Fruit fly (Drosophila melanogaster) whole organism, wandering third instar larva: ENCODE measurements around the gene AlaRS.

Experiments used
- Abd-B ChIP-seq: fragments of >200 bp; optimal IDR thresholded peaks from 2 replicates; lab custom pipeline; 2017; ENCODE audit warnings: missing biosample characterization, missing genetic modification characterization
- CG32264 ChIP-seq: fragments of 200-800 bp; sonication (Bioruptor generic); optimal IDR thresholded peaks from 2 replicates; lab custom pipeline; 2016; ENCODE audit warnings: missing biosample characterization, missing genetic modification characterization
- CG9705 ChIP-seq: fragments of 200-800 bp; sonication (Bioruptor generic); optimal IDR thresholded peaks from 2 replicates; lab custom pipeline; 2018; ENCODE audit warnings: missing biosample characterization, mild to moderate bottlenecking, missing genetic modification characterization
- CrebA ChIP-seq: fragments of 200-800 bp; sonication (Bioruptor generic); optimal IDR thresholded peaks from 2 replicates; lab custom pipeline; 2016; ENCODE audit warnings: missing biosample characterization, mild to moderate bottlenecking, missing genetic modification characterization, borderline replicate concordance
- Dfd ChIP-seq: fragments of >200 bp; optimal IDR thresholded peaks from 2 replicates; lab custom pipeline; 2017; ENCODE audit warnings: missing biosample characterization, missing genetic modification characterization
- Dif ChIP-seq: fragments of 200-275, 200-300 bp; sonication (Bioruptor generic); optimal IDR thresholded peaks from 2 replicates; lab custom pipeline; 2018; ENCODE audit warnings: missing biosample characterization, missing genetic modification characterization; ENCODE audit not compliant: partially characterized antibody
- GATAd ChIP-seq: sonication (Bioruptor generic); optimal IDR thresholded peaks from 2 replicates; lab custom pipeline; 2016; ENCODE audit warnings: missing biosample characterization, missing genetic modification characterization
- HLH106 ChIP-seq: fragments of 200-800 bp; optimal IDR thresholded peaks from 3 replicates; lab custom pipeline; 2019; ENCODE audit warnings: missing biosample characterization, mild to moderate bottlenecking, missing genetic modification characterization, moderate library complexity
- Hnf4 ChIP-seq: fragments of 200-800 bp; sonication (Bioruptor generic); optimal IDR thresholded peaks from 2 replicates; lab custom pipeline; 2016; ENCODE audit warnings: missing biosample characterization, mild to moderate bottlenecking, missing genetic modification characterization
- Hr78 ChIP-seq: fragments of >200 bp; optimal IDR thresholded peaks from 2 replicates; lab custom pipeline; 2017; ENCODE audit warnings: missing biosample characterization, missing genetic modification characterization
- Hr83 ChIP-seq: fragments of 200-300 bp; sonication (Bioruptor generic); optimal IDR thresholded peaks from 2 replicates; lab custom pipeline; 2016; ENCODE audit warnings: missing biosample characterization, mild to moderate bottlenecking, missing genetic modification characterization, moderate library complexity; ENCODE audit not compliant: poor library complexity, severe bottlenecking
- Jra ChIP-seq: sonication (Bioruptor generic); optimal IDR thresholded peaks from 2 replicates; lab custom pipeline; 2016; ENCODE audit warnings: missing biosample characterization, missing genetic modification characterization
- Mio ChIP-seq: sonication (Bioruptor generic); optimal IDR thresholded peaks from 2 replicates; lab custom pipeline; 2016; ENCODE audit warnings: missing biosample characterization, missing genetic modification characterization
- Myc ChIP-seq: fragments of >200 bp; optimal IDR thresholded peaks from 2 replicates; lab custom pipeline; 2017
- N ChIP-seq: fragments of >200 bp; optimal IDR thresholded peaks from 2 replicates; lab custom pipeline; 2018; ENCODE audit warnings: missing biosample characterization, missing external identifiers, missing genetic modification characterization
- OdsH ChIP-seq: fragments of 200-800 bp; sonication (Bioruptor generic); optimal IDR thresholded peaks from 2 replicates; lab custom pipeline; 2016; ENCODE audit warnings: missing biosample characterization, mild to moderate bottlenecking, missing genetic modification characterization
- Rel ChIP-seq, 2 experiments: fragments of 200-800 bp; sonication (Bioruptor generic) in 1 of 2; optimal IDR thresholded peaks; 2 replicates in 1 of 2; 3 replicates in 1 of 2; lab custom pipeline; 2016 to 2019; ENCODE audit warnings: mild to moderate bottlenecking in 2 of 2, missing biosample characterization in 2 of 2, missing genetic modification characterization in 2 of 2, moderate library complexity in 1 of 2
- Sp1 ChIP-seq: fragments of 200-800 bp; sonication (Bioruptor generic); optimal IDR thresholded peaks from 3 replicates; lab custom pipeline; 2019; ENCODE audit warnings: missing biosample characterization, mild to moderate bottlenecking, missing genetic modification characterization, moderate library complexity
- Vsx2 ChIP-seq: fragments of 200-300, 225-300 bp; sonication (Bioruptor generic); optimal IDR thresholded peaks from 2 replicates; lab custom pipeline; 2018; ENCODE audit warnings: missing biosample characterization, missing genetic modification characterization; ENCODE audit not compliant: partially characterized antibody
- br ChIP-seq: fragments of 200-800 bp; sonication (Bioruptor generic); optimal IDR thresholded peaks from 2 replicates; lab custom pipeline; 2016; ENCODE audit warnings: missing biosample characterization, missing genetic modification characterization
- brk ChIP-seq: fragments of 200-800 bp; sonication (Bioruptor generic); optimal IDR thresholded peaks from 2 replicates; lab custom pipeline; 2016; ENCODE audit warnings: missing biosample characterization, mild to moderate bottlenecking, missing genetic modification characterization
- dl ChIP-seq, 2 experiments: fragments of 175-275, 200-275 bp in 1 of 2; fragments of 200-275 bp in 1 of 2; sonication (Bioruptor generic); optimal IDR thresholded peaks; lab custom pipeline; 2018; ENCODE audit warnings: mild to moderate bottlenecking in 2 of 2, missing biosample characterization in 2 of 2, missing genetic modification characterization in 2 of 2, moderate library complexity in 2 of 2; ENCODE audit not compliant: partially characterized antibody in 2 of 2, insufficient read depth in 1 of 2
- dmrt93B ChIP-seq: fragments of 200-800 bp; sonication (Bioruptor generic); optimal IDR thresholded peaks from 2 replicates; lab custom pipeline; 2018; ENCODE audit warnings: missing biosample characterization, mild to moderate bottlenecking, missing genetic modification characterization
- dsf ChIP-seq: sonication (Bioruptor generic); optimal IDR thresholded peaks from 2 replicates; lab custom pipeline; 2016; ENCODE audit warnings: missing biosample characterization, missing genetic modification characterization, borderline replicate concordance
- ey ChIP-seq: fragments of 200-800 bp; sonication (Bioruptor generic); optimal IDR thresholded peaks from 2 replicates; lab custom pipeline; 2016; ENCODE audit warnings: missing biosample characterization, missing genetic modification characterization
- foxo ChIP-seq, 2 experiments: fragments of 200-800 bp; sonication (Bioruptor generic); optimal IDR thresholded peaks; 2 replicates in 1 of 2; 3 replicates in 1 of 2; lab custom pipeline; 2016 to 2017; ENCODE audit warnings: missing biosample characterization in 2 of 2, missing genetic modification characterization in 2 of 2
- fru ChIP-seq: fragments of 200-800 bp; sonication (Bioruptor generic); optimal IDR thresholded peaks from 3 replicates; lab custom pipeline; 2016; ENCODE audit warnings: missing biosample characterization, mild to moderate bottlenecking, missing genetic modification characterization
- h ChIP-seq: fragments of 200-800 bp; sonication (Bioruptor generic); optimal IDR thresholded peaks from 3 replicates; lab custom pipeline; 2016; ENCODE audit warnings: missing biosample characterization, mild to moderate bottlenecking, missing genetic modification characterization
- jim ChIP-seq: fragments of 175-275, 200-325 bp; sonication (Bioruptor generic); optimal IDR thresholded peaks from 2 replicates; lab custom pipeline; 2016; ENCODE audit warnings: missing biosample characterization, mild to moderate bottlenecking, missing genetic modification characterization
- lola ChIP-seq: fragments of >200 bp; optimal IDR thresholded peaks from 2 replicates; lab custom pipeline; 2017; ENCODE audit warnings: missing biosample characterization, missing genetic modification characterization
- pan ChIP-seq: fragments of >200 bp; optimal IDR thresholded peaks from 2 replicates; lab custom pipeline; 2017
- psq ChIP-seq: fragments of 200-800 bp; sonication (Bioruptor generic); optimal IDR thresholded peaks from 3 replicates; lab custom pipeline; 2017; ENCODE audit warnings: missing biosample characterization, mild to moderate bottlenecking, missing genetic modification characterization, moderate library complexity
- rgr ChIP-seq: fragments of 200-800 bp; sonication (Bioruptor generic); optimal IDR thresholded peaks from 3 replicates; lab custom pipeline; 2016; ENCODE audit warnings: missing biosample characterization, mild to moderate bottlenecking, missing genetic modification characterization
- sage ChIP-seq: fragments of 200-800 bp; sonication (Bioruptor generic); optimal IDR thresholded peaks from 2 replicates; lab custom pipeline; 2016; ENCODE audit warnings: missing biosample characterization, mild to moderate bottlenecking, missing genetic modification characterization
- sv ChIP-seq: fragments of 200-800 bp; sonication (Bioruptor generic); optimal IDR thresholded peaks from 3 replicates; lab custom pipeline; 2016; ENCODE audit warnings: missing biosample characterization, missing genetic modification characterization
- tai ChIP-seq: sonication (Bioruptor generic); optimal IDR thresholded peaks from 2 replicates; lab custom pipeline; 2016; ENCODE audit warnings: missing biosample characterization, missing genetic modification characterization
- usp ChIP-seq: fragments of >200 bp; optimal IDR thresholded peaks from 2 replicates; lab custom pipeline; 2017; ENCODE audit warnings: missing biosample characterization, missing genetic modification characterization
- woc ChIP-seq: sonication (Bioruptor generic); optimal IDR thresholded peaks from 2 replicates; lab custom pipeline; 2016; ENCODE audit warnings: missing biosample characterization, mild to moderate bottlenecking, missing genetic modification characterization

AlaRS gene

DNA sequence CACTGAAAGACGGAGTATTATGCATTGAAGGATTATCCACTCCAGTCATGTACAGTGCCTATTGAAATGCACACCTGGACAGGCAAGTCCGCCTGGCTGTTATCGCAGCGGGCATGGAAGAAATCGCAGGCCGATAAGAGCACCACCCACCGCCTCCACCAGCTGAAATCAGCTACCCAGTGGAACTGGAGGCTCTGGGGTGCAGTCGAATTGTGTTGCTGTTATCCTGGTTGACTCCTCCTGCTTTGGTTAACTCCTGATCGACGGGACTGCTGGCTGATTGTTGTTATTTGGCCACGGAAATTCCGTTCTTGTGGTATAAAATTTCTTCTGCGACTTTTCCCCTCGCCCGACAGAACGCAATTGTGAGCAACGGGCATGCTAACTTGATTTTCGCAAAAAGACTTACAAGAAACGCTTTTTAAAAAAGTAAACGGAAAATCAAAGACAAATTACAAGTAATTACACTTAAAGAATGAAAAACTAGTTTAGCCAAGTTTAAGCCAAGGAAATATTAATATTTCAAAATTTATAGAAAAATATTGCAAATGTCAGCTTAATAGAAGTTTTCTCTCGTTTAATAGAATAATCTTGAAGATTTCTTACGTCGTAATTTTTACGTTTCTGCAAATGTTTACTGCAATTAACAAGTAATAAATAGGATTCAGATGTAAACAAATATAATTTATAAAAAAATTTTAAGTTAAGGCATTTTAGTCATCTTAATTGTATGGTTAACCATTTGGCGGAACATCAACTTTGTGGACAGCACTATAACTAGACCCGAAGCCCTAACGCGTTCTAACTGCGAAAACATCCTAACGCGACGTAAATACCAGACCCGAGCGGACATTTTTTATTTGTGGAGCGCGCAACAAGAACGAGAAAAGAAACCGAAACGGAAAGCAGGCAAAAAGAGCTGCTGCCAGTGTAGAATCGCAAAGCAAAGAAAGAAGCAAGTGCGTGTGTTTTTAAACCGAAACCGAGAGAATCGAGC is 33.6 kb upstream of the AlaRS start, which contains the start of the genes CG13398 and Akap200:
Gene CG13398 (minus strand): TSS at position 370 of the 997 bp plus-strand sequence.
Gene Akap200 (plus strand): TSS at position 804 of the 997 bp plus-strand sequence.
- no peak for TF ChIP-seq Mio
- TF ChIP-seq Vsx2 (GFP tag; lab: Kevin White, UChicago), result peak; percentile 38
- no peak for TF ChIP-seq OdsH (GFP tag; lab: Kevin White, UChicago)
- no peak for TF ChIP-seq Rel (GFP tag; optimal IDR thresholded peaks at IDR 0.05; lab: Kevin White, UChicago)
- peak; percentile 29 for TF ChIP-seq Rel (tag; optimal IDR thresholded peaks at IDR 0.05; lab: Kevin White, UChicago)
- peak; percentile 54 for TF ChIP-seq Dif
- no peak for TF ChIP-seq sv (GFP tag; lab: Kevin White, UChicago)
- no peak for TF ChIP-seq dl (GFP tag; optimal IDR thresholded peaks at IDR 0.05; lab: Kevin White, UChicago; ENCODE audit: insufficient read depth in 1 of 2, partially characterized antibody in 2 of 2)
- no peak for TF ChIP-seq brk
- peak; percentile 13 for TF ChIP-seq h
- TF ChIP-seq fru (GFP tag; lab: Kevin White, UChicago), result peak; percentile 33
- no peak for TF ChIP-seq psq (GFP tag; lab: Kevin White, UChicago)
- TF ChIP-seq Hr78 (GFP tag; lab: Kevin White, UChicago), result no peak
- no peak for TF ChIP-seq N (GFP tag; lab: Kevin White, UChicago)
- TF ChIP-seq Hr83, result no peak
- no peak for TF ChIP-seq dsf
- no peak for TF ChIP-seq usp (GFP tag; lab: Kevin White, UChicago)
- TF ChIP-seq woc (GFP tag; lab: Kevin White, UChicago), result peak; percentile 76
- TF ChIP-seq Sp1 (GFP tag; lab: Kevin White, UChicago), result peak; percentile 37
- peak; percentile 49 for TF ChIP-seq HLH106 (tag; lab: Kevin White, UChicago)
- TF ChIP-seq rgr, result peak; percentile 6
- TF ChIP-seq jim, result no peak
- no peak for TF ChIP-seq dmrt93B
- TF ChIP-seq CG32264 (GFP tag; lab: Kevin White, UChicago), result no peak
- TF ChIP-seq CG9705 (GFP tag; lab: Kevin White, UChicago), result no peak
- peak; percentile 33 for TF ChIP-seq Jra
- TF ChIP-seq sage, result no peak
- peak; percentile 52 for TF ChIP-seq Myc (lab: Kevin White, UChicago)
- no peak for TF ChIP-seq tai (GFP tag; lab: Kevin White, UChicago)
- TF ChIP-seq ey (GFP tag; lab: Kevin White, UChicago), result no peak
- no peak for TF ChIP-seq pan (lab: Kevin White, UChicago)
- no peak for TF ChIP-seq lola (GFP tag; lab: Kevin White, UChicago)
- peak; percentile 15 for TF ChIP-seq Hnf4
- TF ChIP-seq CrebA, result no peak
- TF ChIP-seq Dfd (GFP tag; lab: Kevin White, UChicago), result no peak
- TF ChIP-seq GATAd (GFP tag; lab: Kevin White, UChicago), result no peak
- no peak for TF ChIP-seq Abd-B (GFP tag; lab: Kevin White, UChicago)
- no peak for TF ChIP-seq br (GFP tag; lab: Kevin White, UChicago)
- peak in 1 of 2 experiments; percentile 18 for TF ChIP-seq foxo (GFP tag; optimal IDR thresholded peaks at IDR 0.05; lab: Kevin White, UChicago)

DNA sequence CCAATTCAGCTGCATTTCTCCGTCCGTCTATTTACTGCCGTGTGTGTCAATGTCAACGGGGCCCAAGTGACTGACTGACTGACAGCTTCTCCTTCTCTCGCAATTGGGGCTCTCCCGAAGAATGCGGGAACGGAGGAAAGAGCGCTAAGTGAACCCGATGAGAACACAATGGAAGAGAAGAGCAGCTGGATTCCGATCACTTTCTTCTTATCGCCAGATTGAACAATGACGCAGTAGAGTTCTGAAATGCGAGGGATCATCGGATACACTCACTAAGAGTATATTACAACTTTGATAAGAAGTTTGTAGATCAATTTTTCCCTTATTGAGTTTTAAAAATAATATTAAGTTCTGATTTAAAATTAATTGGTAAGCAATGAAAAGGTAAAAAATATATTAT is 30.0 kb upstream of the AlaRS start, which contains the start of gene Naglu:
Gene Naglu (minus strand): TSS at position 339 of the 400 bp plus-strand sequence.
- no peak for TF ChIP-seq rgr
- TF ChIP-seq pan (lab: Kevin White, UChicago), result no peak
- TF ChIP-seq Vsx2 (GFP tag; lab: Kevin White, UChicago), result peak; percentile 65
- no peak for TF ChIP-seq Myc (lab: Kevin White, UChicago)
- TF ChIP-seq dl (GFP tag; optimal IDR thresholded peaks at IDR 0.05; lab: Kevin White, UChicago; ENCODE audit: insufficient read depth in 1 of 2, partially characterized antibody in 2 of 2), result peak in 1 of 2 experiments; percentile 61
- no peak for TF ChIP-seq jim
- no peak for TF ChIP-seq Rel (GFP tag; optimal IDR thresholded peaks at IDR 0.05; lab: Kevin White, UChicago)
- TF ChIP-seq Rel (tag; optimal IDR thresholded peaks at IDR 0.05; lab: Kevin White, UChicago), result no peak
- no peak for TF ChIP-seq GATAd (GFP tag; lab: Kevin White, UChicago)
- no peak for TF ChIP-seq Mio
- no peak for TF ChIP-seq CG9705 (GFP tag; lab: Kevin White, UChicago)
- TF ChIP-seq OdsH (GFP tag; lab: Kevin White, UChicago), result no peak
- TF ChIP-seq Hnf4, result no peak
- TF ChIP-seq HLH106 (tag; lab: Kevin White, UChicago), result no peak
- peak; percentile 36 for TF ChIP-seq Sp1 (GFP tag; lab: Kevin White, UChicago)
- peak; percentile 81 for TF ChIP-seq Dif
- no peak for TF ChIP-seq sage
- no peak for TF ChIP-seq woc (GFP tag; lab: Kevin White, UChicago)
- TF ChIP-seq fru (GFP tag; lab: Kevin White, UChicago), result peak; percentile 31
- no peak for TF ChIP-seq usp (GFP tag; lab: Kevin White, UChicago)
- TF ChIP-seq br (GFP tag; lab: Kevin White, UChicago), result no peak
- TF ChIP-seq Hr83, result peak; percentile 64
- TF ChIP-seq dmrt93B, result no peak
- no peak for TF ChIP-seq CrebA
- TF ChIP-seq ey (GFP tag; lab: Kevin White, UChicago), result peak; percentile 24
- TF ChIP-seq Dfd (GFP tag; lab: Kevin White, UChicago), result no peak
- TF ChIP-seq lola (GFP tag; lab: Kevin White, UChicago), result no peak
